Fruit fly (Drosophila melanogaster) whole organism, embryonic: Measurements from ENCODE around the gene AhcyL1.

Experiments used
- Asciz ChIP-seq: fragments of 200-800 bp; sonication (Bioruptor generic); optimal IDR thresholded peaks from 2 replicates; lab custom pipeline; 2017; ENCODE audit warnings: missing biosample characterization, mild to moderate bottlenecking, missing genetic modification characterization, missing genetic modification reagents
- CG10979 ChIP-seq: fragments of 200-800 bp; sonication (Bioruptor generic); optimal IDR thresholded peaks from 2 replicates; lab custom pipeline; 2018; ENCODE audit warnings: missing biosample characterization, mild to moderate bottlenecking, missing genetic modification characterization, moderate library complexity
- CG13624 ChIP-seq: fragments of 200-800 bp; sonication (Bioruptor generic); optimal IDR thresholded peaks from 2 replicates; lab custom pipeline; 2016; ENCODE audit warnings: missing biosample characterization, missing genetic modification characterization
- CG13775 ChIP-seq: fragments of 200-800 bp; sonication (Bioruptor generic); optimal IDR thresholded peaks from 3 replicates; lab custom pipeline; 2017; ENCODE audit warnings: missing biosample characterization, mild to moderate bottlenecking, missing genetic modification characterization
- CG15011 ChIP-seq: fragments of 200-800 bp; sonication (Bioruptor generic); optimal IDR thresholded peaks from 3 replicates; lab custom pipeline; 2018; ENCODE audit warnings: missing biosample characterization, mild to moderate bottlenecking, missing genetic modification characterization
- CG1647 ChIP-seq: fragments of 200-800 bp; sonication (Bioruptor generic); optimal IDR thresholded peaks from 3 replicates; lab custom pipeline; 2016; ENCODE audit warnings: missing biosample characterization, missing genetic modification characterization
- CG17328 ChIP-seq: fragments of 200-800 bp; sonication (Bioruptor generic); IDR thresholded peaks from 2 replicates; pipeline ENCODE4 v1.3.6; 2022; ENCODE audit warnings: missing biosample characterization, missing genetic modification characterization
- CG17361 ChIP-seq: fragments of 200-800 bp; sonication (Bioruptor generic); IDR thresholded peaks from 3 replicates; pipeline ENCODE4 v1.3.6; 2022; ENCODE audit warnings: missing biosample characterization, missing genetic modification characterization
- CG18476 ChIP-seq: fragments of 200-800 bp; sonication (Bioruptor generic); optimal IDR thresholded peaks from 2 replicates; lab custom pipeline; 2016; ENCODE audit warnings: missing biosample characterization, mild to moderate bottlenecking, missing genetic modification characterization
- CG2120 ChIP-seq: fragments of 200-800 bp; sonication (Bioruptor generic); optimal IDR thresholded peaks from 3 replicates; lab custom pipeline; 2016; ENCODE audit warnings: missing biosample characterization, missing genetic modification characterization
- CG2678 ChIP-seq: fragments of 200-800 bp; sonication (Bioruptor generic); optimal IDR thresholded peaks from 3 replicates; lab custom pipeline; 2019; ENCODE audit warnings: missing biosample characterization, mild to moderate bottlenecking, missing genetic modification characterization, moderate library complexity
- CG30020 ChIP-seq: fragments of 200-800 bp; optimal IDR thresholded peaks from 2 replicates; lab custom pipeline; 2019; ENCODE audit warnings: missing biosample characterization, mild to moderate bottlenecking, missing genetic modification characterization, moderate library complexity
- CG31365 ChIP-seq: fragments of 200-800 bp; sonication (Bioruptor generic); optimal IDR thresholded peaks from 2 replicates; lab custom pipeline; 2018; ENCODE audit warnings: missing biosample characterization, mild to moderate bottlenecking, missing genetic modification characterization
- CG31388 ChIP-seq: fragments of 200-800 bp; sonication (Bioruptor generic); optimal IDR thresholded peaks from 2 replicates; lab custom pipeline; 2016; ENCODE audit warnings: missing biosample characterization, missing genetic modification characterization
- CG34224 ChIP-seq: fragments of 200-800 bp; sonication (Bioruptor generic); IDR thresholded peaks from 3 replicates; pipeline ENCODE4 v1.3.6; 2022; ENCODE audit warnings: missing biosample characterization, missing genetic modification characterization; ENCODE audit not compliant: partially characterized antibody
- CG7372 ChIP-seq: fragments of 200-800 bp; sonication (Bioruptor generic); IDR thresholded peaks from 2 replicates; pipeline ENCODE4 v1.3.6; 2022; ENCODE audit warnings: missing biosample characterization, missing genetic modification characterization
- Dfd ChIP-seq, 2 experiments: fragments of >200 bp; optimal IDR thresholded peaks; 2 replicates each; lab custom pipeline; 2017; ENCODE audit warnings: missing biosample characterization in 2 of 2, missing genetic modification characterization in 2 of 2
- Dll ChIP-seq: fragments of 200-800 bp; sonication (Bioruptor generic); IDR thresholded peaks from 4 replicates; pipeline ENCODE4 v1.3.6; 2022; ENCODE audit warnings: missing biosample characterization, missing genetic modification characterization; ENCODE audit not compliant: partially characterized antibody
- Doc3 ChIP-seq: fragments of 200-800 bp; sonication (Bioruptor generic); IDR thresholded peaks from 3 replicates; pipeline ENCODE4 v1.3.6; 2022; ENCODE audit warnings: missing biosample characterization, missing genetic modification characterization; ENCODE audit not compliant: partially characterized antibody
- Ets65A ChIP-seq: fragments of 200-800 bp; sonication (Bioruptor generic); peaks from one replicate; lab custom pipeline; 2016; ENCODE audit warnings: missing biosample characterization, missing genetic modification characterization
- Gug ChIP-seq: fragments of 200-800 bp; sonication (Bioruptor generic); IDR thresholded peaks from 4 replicates; pipeline ENCODE4 v1.3.6; 2022; ENCODE audit warnings: missing biosample characterization, missing genetic modification characterization
- Hmr ChIP-seq: fragments of 200-800 bp; sonication (Bioruptor generic); optimal IDR thresholded peaks from 3 replicates; lab custom pipeline; 2017; ENCODE audit warnings: mild to moderate bottlenecking, missing biosample characterization, missing genetic modification reagents, missing genetic modification characterization
- Hsf ChIP-seq: fragments of 200-800 bp; sonication (Bioruptor generic); optimal IDR thresholded peaks from 3 replicates; lab custom pipeline; 2016; ENCODE audit warnings: missing biosample characterization, missing genetic modification characterization
- Mrtf ChIP-seq: fragments of 200-800 bp; sonication (Bioruptor generic); IDR thresholded peaks from 3 replicates; pipeline ENCODE4 v1.3.6; 2022; ENCODE audit warnings: missing biosample characterization, missing genetic modification characterization
- NC2β ChIP-seq: fragments of 200-800 bp; sonication (Bioruptor generic); optimal IDR thresholded peaks from 2 replicates; lab custom pipeline; 2016; ENCODE audit warnings: missing biosample characterization, missing genetic modification characterization
- Nf-YB ChIP-seq: fragments of 200-800 bp; sonication (Bioruptor generic); optimal IDR thresholded peaks from 3 replicates; lab custom pipeline; 2019; ENCODE audit warnings: missing biosample characterization, mild to moderate bottlenecking, missing genetic modification characterization, moderate library complexity
- PHDP ChIP-seq: fragments of 200-800 bp; sonication (Bioruptor generic); optimal IDR thresholded peaks from 3 replicates; lab custom pipeline; 2018; ENCODE audit warnings: missing biosample characterization, mild to moderate bottlenecking, missing genetic modification characterization, moderate library complexity
- Six4 ChIP-seq: fragments of 200-800 bp; sonication (Bioruptor generic); optimal IDR thresholded peaks from 2 replicates; lab custom pipeline; 2016; ENCODE audit warnings: missing biosample characterization, missing genetic modification characterization
- Taf1 ChIP-seq: fragments of 200-800 bp; sonication (Bioruptor generic); IDR thresholded peaks from 2 replicates; pipeline ENCODE4 v1.3.6; 2022; ENCODE audit warnings: missing biosample characterization, missing genetic modification characterization
- ash1 ChIP-seq: fragments of 200-800 bp; sonication (Bioruptor generic); optimal IDR thresholded peaks from 2 replicates; lab custom pipeline; 2018; ENCODE audit warnings: missing biosample characterization, mild to moderate bottlenecking, missing genetic modification characterization
- cg ChIP-seq: fragments of 200-800 bp; sonication (Bioruptor generic); optimal IDR thresholded peaks from 3 replicates; lab custom pipeline; 2019; ENCODE audit warnings: missing biosample characterization, mild to moderate bottlenecking, missing genetic modification characterization, moderate library complexity
- ems ChIP-seq: fragments of 200-800 bp; sonication (Bioruptor generic); optimal IDR thresholded peaks from 3 replicates; lab custom pipeline; 2016; ENCODE audit warnings: missing biosample characterization, missing genetic modification characterization
- esg ChIP-seq: fragments of 200-800 bp; sonication (Bioruptor generic); conservative IDR thresholded peaks from 2 replicates; pipeline ENCODE4 v1.3.6; 2022; ENCODE audit warnings: missing biosample characterization, missing genetic modification characterization
- eve ChIP-seq, 2 experiments: fragments of >200 bp; optimal IDR thresholded peaks; 2 replicates each; lab custom pipeline; 2017; ENCODE audit warnings: missing biosample characterization in 2 of 2, missing genetic modification characterization in 2 of 2
- fd3F ChIP-seq: fragments of 200-800 bp; sonication (Bioruptor generic); optimal IDR thresholded peaks from 2 replicates; lab custom pipeline; 2018; ENCODE audit warnings: missing biosample characterization, mild to moderate bottlenecking, missing genetic modification characterization, moderate library complexity
- hb ChIP-seq: fragments of 200-800 bp; sonication (Bioruptor generic); IDR thresholded peaks from 3 replicates; pipeline ENCODE4 v1.3.6; 2022; ENCODE audit warnings: missing biosample characterization, missing genetic modification characterization; ENCODE audit not compliant: partially characterized antibody
- hth ChIP-seq: fragments of >200 bp; optimal IDR thresholded peaks from 2 replicates; lab custom pipeline; 2017; ENCODE audit warnings: inconsistent platforms
- insv ChIP-seq, 2 experiments: fragments of 200-800 bp; sonication (Bioruptor generic); optimal IDR thresholded peaks; 3 replicates each; lab custom pipeline; 2016 to 2018; ENCODE audit warnings: missing biosample characterization in 2 of 2, missing genetic modification characterization in 2 of 2
- kay ChIP-seq: fragments of 200-800 bp; sonication (Bioruptor generic); optimal IDR thresholded peaks from 2 replicates; lab custom pipeline; 2016; ENCODE audit warnings: missing biosample characterization, missing genetic modification characterization
- lbe ChIP-seq: fragments of 200-800 bp; sonication (Bioruptor generic); optimal IDR thresholded peaks from 2 replicates; lab custom pipeline; 2016; ENCODE audit warnings: missing biosample characterization, mild to moderate bottlenecking, missing genetic modification characterization
- mirr ChIP-seq: fragments of 200-800 bp; sonication (Bioruptor generic); optimal IDR thresholded peaks from 3 replicates; lab custom pipeline; 2018; ENCODE audit warnings: missing biosample characterization, mild to moderate bottlenecking, missing genetic modification characterization
- mld ChIP-seq: fragments of 200-800 bp; sonication (Bioruptor generic); IDR thresholded peaks from 3 replicates; pipeline ENCODE4 v1.3.6; 2022; ENCODE audit warnings: missing biosample characterization, missing genetic modification characterization; ENCODE audit not compliant: partially characterized antibody
- sd ChIP-seq: fragments of 200-800 bp; sonication (Bioruptor generic); optimal IDR thresholded peaks from 3 replicates; lab custom pipeline; 2018; ENCODE audit warnings: missing biosample characterization, mild to moderate bottlenecking, missing genetic modification characterization, moderate library complexity
- so ChIP-seq: fragments of 200-800 bp; sonication (Bioruptor generic); IDR thresholded peaks from 3 replicates; pipeline ENCODE4 v1.3.6; 2022; ENCODE audit warnings: missing biosample characterization, missing genetic modification characterization
- sqz ChIP-seq: fragments of 200-800 bp; sonication (Bioruptor generic); optimal IDR thresholded peaks from 3 replicates; lab custom pipeline; 2018; ENCODE audit warnings: missing biosample characterization, mild to moderate bottlenecking, missing genetic modification characterization
- stc ChIP-seq: fragments of 200-800 bp; sonication (Bioruptor generic); IDR thresholded peaks from 2 replicates; pipeline ENCODE4 v1.3.6; 2022; ENCODE audit warnings: missing biosample characterization, missing genetic modification characterization
- tap ChIP-seq: fragments of 200-800 bp; optimal IDR thresholded peaks from 3 replicates; lab custom pipeline; 2019; ENCODE audit warnings: missing biosample characterization, mild to moderate bottlenecking, missing genetic modification characterization, moderate library complexity
- tgo ChIP-seq: fragments of 200-800 bp; sonication (Bioruptor generic); IDR thresholded peaks from 3 replicates; pipeline ENCODE4 v1.3.6; 2022; ENCODE audit warnings: missing biosample characterization, missing genetic modification characterization
- zen ChIP-seq: fragments of 200-800 bp; sonication (Bioruptor generic); optimal IDR thresholded peaks from 3 replicates; lab custom pipeline; 2018; ENCODE audit warnings: missing biosample characterization, mild to moderate bottlenecking, missing genetic modification characterization, moderate library complexity

Gene AhcyL1

dm6 chr3L:2796242-2796641 is 24.1 kb upstream of the AhcyL1 start:
- TF ChIP-seq fd3F (GFP tag; lab: Kevin White, UChicago) (no peak), CG1647 (GFP tag; lab: Kevin White, UChicago) (no peak), Hsf (GFP tag; lab: Kevin White, UChicago) (no peak), Dfd (GFP tag; optimal IDR thresholded peaks at IDR 0.05; lab: Kevin White, UChicago) (peak in 1 of 2 experiments; percentile 76)

- TF ChIP-seq ems (GFP tag; lab: Kevin White, UChicago) (no peak), esg (peak; percentile 25; the same call in 1 of the 2 replicates), zen (tag; lab: Kevin White, UChicago) (no peak), CG15011 (GFP tag; lab: Kevin White, UChicago) (no peak), lbe (GFP tag; lab: Kevin White, UChicago) (peak; percentile 22), sd (tag; lab: Kevin White, UChicago) (no peak), Gug (GFP tag; lab: Robert Waterston, UW) (peak; percentile 17; the same call in 1 of the 4 replicates), mld (GFP tag; lab: Robert Waterston, UW) (no peak), Asciz (GFP tag; lab: Kevin White, UChicago) (no peak), hth (lab: Kevin White, UChicago) (no peak), CG34224 (GFP tag; lab: Robert Waterston, UW) (no peak), kay (GFP tag; lab: Kevin White, UChicago) (no peak), cg (GFP tag; lab: Kevin White, UChicago) (no peak), sqz (GFP tag; lab: Kevin White, UChicago) (no peak), mirr (no peak), CG10979 (tag; lab: Kevin White, UChicago) (no peak), tgo (GFP tag; lab: Robert Waterston, UW) (peak; percentile 35; the same call in 2 of the 3 replicates), so (GFP tag; lab: Robert Waterston, UW) (no peak), Nf-YB (GFP tag; lab: Kevin White, UChicago) (no peak), eve (GFP tag; optimal IDR thresholded peaks at IDR 0.05; lab: Kevin White, UChicago) (no peak), tap (tag; lab: Kevin White, UChicago) (no peak), stc (GFP tag; lab: Robert Waterston, UW) (peak; percentile 62), CG7372 (GFP tag; lab: Robert Waterston, UW) (no peak), insv (GFP tag; optimal IDR thresholded peaks at IDR 0.05; lab: Kevin White, UChicago) (no peak), Dll (GFP tag; lab: Robert Waterston, UW) (no peak), CG18476 (GFP tag; lab: Kevin White, UChicago) (no peak), Ets65A (GFP tag; lab: Kevin White, UChicago) (no peak), ash1 (GFP tag; lab: Kevin White, UChicago) (no peak), Six4 (no peak), CG17328 (GFP tag; lab: Robert Waterston, UW) (peak; percentile 52; the same call in 1 of the 2 replicates), CG13775 (no peak), Doc3 (GFP tag; lab: Robert Waterston, UW) (no peak), Hmr (GFP tag; lab: Kevin White, UChicago) (no peak), CG2120 (GFP tag; lab: Kevin White, UChicago) (peak; percentile 2), PHDP (tag; lab: Kevin White, UChicago) (no peak), Mrtf (no peak), CG2678 (tag; lab: Kevin White, UChicago) (no peak), CG13624 (GFP tag; lab: Kevin White, UChicago) (no peak), CG17361 (GFP tag; lab: Robert Waterston, UW) (peak; percentile 51; the same call in 2 of the 3 replicates), CG31365 (tag; lab: Kevin White, UChicago) (no peak), hb (GFP tag; lab: Robert Waterston, UW) (no peak), CG31388 (no peak), CG30020 (tag; lab: Kevin White, UChicago) (no peak), NC2β (no peak), Taf1 (GFP tag; lab: Robert Waterston, UW) (no peak)
These were observed 23.3 kb upstream of the AhcyL1 start for dm6 chr3L:2795363-2795957.
